Worm (Caenorhabditis elegans): ENCODE data around the gene gtf-2H5.
A peak's percentile ranks its signal among the peaks of the same experiment; 100 is the strongest.

- TF ChIP-seq ceh-39 (tag; optimal IDR thresholded peaks at IDR 0.05) (no peak), sptf-1 (tag; optimal IDR thresholded peaks at IDR 0.05) (peak; percentile 43), nhr-237 (tag; optimal IDR thresholded peaks at IDR 0.05) (peak; percentile 20), pha-4 (tag; optimal IDR thresholded peaks at IDR 0.05) (peak; percentile 39), bed-3 (GFP tag; optimal IDR thresholded peaks at IDR 0.05) (no peak), unc-39 (tag; optimal IDR thresholded peaks at IDR 0.05) (no peak), nhr-76 (tag; optimal IDR thresholded peaks at IDR 0.05) (no peak), tbx-8 (GFP tag; optimal IDR thresholded peaks at IDR 0.05) (no peak), unc-62 (GFP tag; optimal IDR thresholded peaks at IDR 0.05) (no peak), nhr-28 (tag; optimal IDR thresholded peaks at IDR 0.05) (no peak)
These were observed 20.8 kb upstream of the gtf-2H5 start for ce11 chrIII:598168-598567.
